Worm (Caenorhabditis elegans) whole organism, L3 larva: ENCODE measurements around the gene srt-56.

ENCODE experiments used
- ama-1 ChIP-seq: fragments of 150-350 bp; optimal IDR thresholded peaks from 2 replicates; lab custom pipeline; 2018
- elt-3 ChIP-seq, 3 experiments: fragments of 150-350 bp in 1 of 3; sonication (generic microtip) in 2 of 3; optimal IDR thresholded peaks; 2 replicates in 2 of 3; 4 replicates in 1 of 3; lab custom pipeline; 2014 to 2017; ENCODE audit warnings: missing biosample characterization in 3 of 3, missing genetic modification characterization in 3 of 3
- mdl-1 ChIP-seq: fragments of 150-350 bp; optimal IDR thresholded peaks from 2 replicates; lab custom pipeline; 2014; ENCODE audit warnings: missing biosample characterization, missing genetic modification characterization
- nfya-1 ChIP-seq: sonication (generic microtip); optimal IDR thresholded peaks from 2 replicates; lab custom pipeline; 2017; ENCODE audit warnings: missing genetic modification characterization, mild to moderate bottlenecking, missing compliant biosample characterization, antibody characterized with exemption, moderate library complexity; ENCODE audit not compliant: insufficient read depth
- nhr-28 ChIP-seq: fragments of 150-350 bp; optimal IDR thresholded peaks from 2 replicates; lab custom pipeline; 2014; ENCODE audit warnings: missing biosample characterization, missing genetic modification characterization
- pha-4 ChIP-seq: fragments of 150-350 bp; optimal IDR thresholded peaks from 2 replicates; lab custom pipeline; 2014; ENCODE audit warnings: missing biosample characterization, missing genetic modification reagents, missing genetic modification characterization
- sea-2 ChIP-seq: fragments of 150-350 bp; sonication (generic microtip); optimal IDR thresholded peaks from 4 replicates; lab custom pipeline; 2014; ENCODE audit warnings: missing biosample characterization, missing genetic modification reagents, missing genetic modification characterization
- zag-1 ChIP-seq: fragments of 150-350 bp; optimal IDR thresholded peaks from 2 replicates; lab custom pipeline; 2014; ENCODE audit warnings: missing biosample characterization, missing genetic modification characterization
- ztf-11 ChIP-seq: fragments of 150-350 bp; optimal IDR thresholded peaks from 2 replicates; lab custom pipeline; 2014; ENCODE audit warnings: missing biosample characterization, missing genetic modification characterization
- ztf-4 ChIP-seq: fragments of 150-350 bp; optimal IDR thresholded peaks from 2 replicates; lab custom pipeline; 2014; ENCODE audit warnings: missing biosample characterization, missing genetic modification characterization

DNA sequence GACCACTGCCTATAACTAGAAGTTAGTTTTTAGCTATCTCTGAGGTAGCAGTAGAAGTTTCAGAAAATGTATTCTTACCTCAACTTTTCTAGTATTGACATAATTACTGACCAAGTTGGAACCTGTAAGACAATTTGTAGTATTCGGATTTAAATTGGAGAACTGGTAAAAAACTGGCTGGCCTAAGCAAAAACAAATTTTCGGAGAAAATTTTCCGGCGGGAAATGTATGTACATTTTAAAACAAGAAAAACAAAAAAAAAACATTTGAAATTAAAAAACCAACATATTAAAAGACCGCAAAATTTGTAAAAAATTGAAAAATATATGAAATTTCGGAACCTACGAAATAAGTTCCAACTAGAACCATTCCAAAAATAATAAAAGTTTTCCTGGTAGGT, 25.3 kb upstream of the srt-56 start, which contains the start of gene srab-11:
- TF ChIP-seq nhr-28 (tag; lab: Kevin White, UChicago) (no peak), pha-4 (tag; lab: Kevin White, UChicago) (no peak), ztf-11 (no peak), ztf-4 (tag; lab: Kevin White, UChicago) (no peak), elt-3 (tag; optimal IDR thresholded peaks at IDR 0.05; lab: Kevin White, UChicago) (no peak), nfya-1 (tag; lab: Kevin White, UChicago) (no peak), mdl-1 (tag; lab: Kevin White, UChicago) (no peak), zag-1 (no peak), sea-2 (GFP tag; lab: Kevin White, UChicago) (no peak), ama-1 (lab: Kevin White, UChicago) (no peak)
